Fruit fly (Drosophila melanogaster) Kc167 (cell line): ENCODE results near the gene CG3436.

Experiments
- Myc ChIP-seq: fragments of >200 bp; optimal IDR thresholded peaks from 2 replicates; lab custom pipeline; 2017; ENCODE audit warnings: missing external identifiers
- h ChIP-seq: fragments of >200 bp; optimal IDR thresholded peaks from 3 replicates; lab custom pipeline; 2018; ENCODE audit warnings: missing external identifiers
- insv ChIP-seq: fragments of >200 bp; optimal IDR thresholded peaks from 3 replicates; lab custom pipeline; 2018; ENCODE audit warnings: missing external identifiers
- psq ChIP-seq: fragments of >200 bp; optimal IDR thresholded peaks from 2 replicates; lab custom pipeline; 2017; ENCODE audit warnings: missing external identifiers
- ttk ChIP-seq: sonication (Bioruptor generic); optimal IDR thresholded peaks from 2 replicates; lab custom pipeline; 2017; ENCODE audit warnings: missing external identifiers

dm6 chr2L:143088-143487, 12.7 kb upstream of the CG3436 start, which contains the start of the genes CG31974 and CG11454:
- TF ChIP-seq insv (lab: Kevin White, UChicago) (no peak), ttk (lab: Kevin White, UChicago) (no peak), psq (lab: Kevin White, UChicago) (no peak), h (lab: Kevin White, UChicago) (no peak), Myc (no peak)
